Worm (Caenorhabditis elegans) whole organism, L4 larva: ENCODE data around the gene lgc-16.

Source experiments
- R02D3.7 ChIP-seq: fragments of 150-350 bp; sonication (generic microtip); optimal IDR thresholded peaks from 3 replicates; lab custom pipeline; 2014; ENCODE audit warnings: missing biosample characterization, missing genetic modification characterization
- Y5F2A.4 ChIP-seq: fragments of 200-800 bp; sonication (Bioruptor generic); optimal IDR thresholded peaks from 2 replicates; lab custom pipeline; 2018; ENCODE audit warnings: mild to moderate bottlenecking, missing genetic modification characterization, missing compliant biosample characterization
- ZK546.5 ChIP-seq, 2 experiments: sonication (generic microtip); optimal IDR thresholded peaks; 2 replicates each; lab custom pipeline; 2017; ENCODE audit warnings: missing biosample characterization in 2 of 2, missing genetic modification characterization in 2 of 2
- aha-1 ChIP-seq: fragments of 150-350 bp; peaks from one replicate; lab custom pipeline; 2014; ENCODE audit warnings: missing biosample characterization, missing genetic modification characterization
- ces-1 ChIP-seq: fragments of 150-350 bp; sonication (generic microtip); optimal IDR thresholded peaks from 4 replicates; lab custom pipeline; 2014; ENCODE audit warnings: missing biosample characterization, missing genetic modification reagents, missing genetic modification characterization
- cey-2 ChIP-seq: sonication (generic microtip); optimal IDR thresholded peaks from 3 replicates; lab custom pipeline; 2017; ENCODE audit warnings: missing genetic modification characterization, mild to moderate bottlenecking, missing compliant biosample characterization, antibody characterized with exemption, borderline replicate concordance; ENCODE audit not compliant: insufficient read depth
- ctbp-1 ChIP-seq: fragments of 200-800 bp; sonication (Bioruptor generic); IDR thresholded peaks from 2 replicates; pipeline ENCODE4 v1.3.6; 2022; ENCODE audit warnings: missing genetic modification reagents, missing genetic modification characterization, missing compliant biosample characterization
- daf-19 ChIP-seq: fragments of 200-800 bp; sonication (Bioruptor generic); conservative IDR thresholded peaks from 2 replicates; pipeline ENCODE4 v1.3.6; 2022; ENCODE audit warnings: missing genetic modification characterization, missing compliant biosample characterization
- daf-8 ChIP-seq: fragments of 200-800 bp; sonication (Bioruptor generic); IDR thresholded peaks from 2 replicates; pipeline ENCODE4 v1.3.6; 2022; ENCODE audit warnings: missing genetic modification characterization, missing compliant biosample characterization
- dmd-8 ChIP-seq: fragments of 200-800 bp; sonication (Bioruptor generic); IDR thresholded peaks from 2 replicates; pipeline ENCODE4 v1.3.6; 2022; ENCODE audit warnings: missing genetic modification characterization, missing compliant biosample characterization
- dpl-1 ChIP-seq: fragments of 150-350 bp; optimal IDR thresholded peaks from 2 replicates; lab custom pipeline; 2014; ENCODE audit warnings: missing biosample characterization, missing genetic modification reagents, missing genetic modification characterization
- duxl-1 ChIP-seq: sonication (generic microtip); optimal IDR thresholded peaks from 2 replicates; lab custom pipeline; 2016; ENCODE audit warnings: mild to moderate bottlenecking, missing genetic modification characterization, moderate library complexity, missing compliant biosample characterization; ENCODE audit not compliant: poor library complexity
- egl-43 ChIP-seq: fragments of 200-800 bp; sonication (Bioruptor generic); IDR thresholded peaks from 2 replicates; pipeline ENCODE4 v1.3.6; 2022; ENCODE audit warnings: missing genetic modification reagents, missing genetic modification characterization, missing compliant biosample characterization
- fkh-10 ChIP-seq: fragments of 150-350 bp; optimal IDR thresholded peaks from 2 replicates; lab custom pipeline; 2014; ENCODE audit warnings: missing biosample characterization, missing genetic modification reagents, missing genetic modification characterization
- hif-1 ChIP-seq, 2 experiments: sonication (generic microtip); optimal IDR thresholded peaks; 2 replicates each; lab custom pipeline; 2016 to 2017; ENCODE audit warnings: missing compliant biosample characterization in 2 of 2, missing genetic modification characterization in 2 of 2, missing genetic modification reagents in 2 of 2, missing genotype in 2 of 2, mild to moderate bottlenecking in 1 of 2
- hlh-11 ChIP-seq: fragments of 200-800 bp; sonication (Bioruptor generic); optimal IDR thresholded peaks from 2 replicates; lab custom pipeline; 2018; ENCODE audit warnings: mild to moderate bottlenecking, missing genetic modification characterization, missing compliant biosample characterization
- lin-1 ChIP-seq: fragments of 200-800 bp; sonication (Bioruptor generic); IDR thresholded peaks from 2 replicates; pipeline ENCODE4 v1.3.6; 2022; ENCODE audit warnings: missing genetic modification reagents, missing genetic modification characterization, missing compliant biosample characterization
- lin-29 ChIP-seq: fragments of 200-800 bp; sonication (Bioruptor generic); IDR thresholded peaks from 2 replicates; pipeline ENCODE4 v1.3.6; 2022; ENCODE audit warnings: missing genetic modification reagents, missing genetic modification characterization, missing compliant biosample characterization
- mdt-29 ChIP-seq: fragments of 200-800 bp; sonication (Bioruptor generic); IDR thresholded peaks from 2 replicates; pipeline ENCODE4 v1.3.6; 2022; ENCODE audit warnings: missing genetic modification reagents, missing genetic modification characterization, missing compliant biosample characterization
- mes-2 ChIP-seq: sonication (generic microtip); optimal IDR thresholded peaks from 2 replicates; lab custom pipeline; 2016; ENCODE audit warnings: missing genotype, mild to moderate bottlenecking, missing genetic modification characterization, missing compliant biosample characterization; ENCODE audit not compliant: poor library complexity, severe bottlenecking
- mxl-2 ChIP-seq: fragments of 200-800 bp; sonication (Bioruptor generic); conservative IDR thresholded peaks from 2 replicates; pipeline ENCODE4 v1.3.6; 2022; ENCODE audit warnings: missing genetic modification reagents, missing genetic modification characterization, missing compliant biosample characterization
- nhr-102 ChIP-seq: sonication (generic microtip); optimal IDR thresholded peaks from 2 replicates; lab custom pipeline; 2016; ENCODE audit warnings: mild to moderate bottlenecking, missing genetic modification characterization, moderate library complexity, missing compliant biosample characterization
- nhr-237 ChIP-seq: sonication (generic microtip); optimal IDR thresholded peaks from 2 replicates; lab custom pipeline; 2017; ENCODE audit warnings: missing biosample characterization, missing genetic modification characterization
- nhr-28 ChIP-seq: fragments of 150-350 bp; optimal IDR thresholded peaks from 2 replicates; lab custom pipeline; 2014; ENCODE audit warnings: missing biosample characterization, missing genetic modification characterization
- rbr-2 ChIP-seq: sonication (generic microtip); optimal IDR thresholded peaks from 2 replicates; lab custom pipeline; 2016; ENCODE audit warnings: missing genotype, missing genetic modification characterization, missing compliant biosample characterization
- set-16 ChIP-seq: fragments of 200-800 bp; sonication (Bioruptor generic); IDR thresholded peaks from 2 replicates; pipeline ENCODE4 v1.3.6; 2022; ENCODE audit warnings: missing genetic modification reagents, missing genetic modification characterization, missing compliant biosample characterization
- tra-1 ChIP-seq: fragments of 200-800 bp; sonication (Bioruptor generic); IDR thresholded peaks from 2 replicates; pipeline ENCODE4 v1.3.6; 2022; ENCODE audit warnings: missing genetic modification reagents, missing genetic modification characterization, missing compliant biosample characterization
- unc-130 ChIP-seq: sonication (generic microtip); optimal IDR thresholded peaks from 2 replicates; lab custom pipeline; 2016; ENCODE audit warnings: missing genetic modification reagents, missing genetic modification characterization, missing compliant biosample characterization
- unc-39 ChIP-seq: sonication (generic microtip); optimal IDR thresholded peaks from 2 replicates; lab custom pipeline; 2017; ENCODE audit warnings: missing biosample characterization, missing genetic modification characterization
- unc-62 ChIP-seq, 3 experiments: fragments of 150-350 bp in 1 of 3; sonication (generic microtip); optimal IDR thresholded peaks in 2 of 3; peaks in 1 of 3; 1 replicate in 1 of 3; 2 replicates in 2 of 3; lab custom pipeline; 2014 to 2017; ENCODE audit warnings: missing biosample characterization in 3 of 3, missing genetic modification characterization in 3 of 3, missing genetic modification reagents in 3 of 3, missing genotype in 1 of 3
- zip-11 ChIP-seq: fragments of 200-800 bp; sonication (Bioruptor generic); IDR thresholded peaks from 2 replicates; pipeline ENCODE4 v1.3.6; 2022; ENCODE audit warnings: missing genetic modification characterization, missing compliant biosample characterization

Gene lgc-16

DNA sequence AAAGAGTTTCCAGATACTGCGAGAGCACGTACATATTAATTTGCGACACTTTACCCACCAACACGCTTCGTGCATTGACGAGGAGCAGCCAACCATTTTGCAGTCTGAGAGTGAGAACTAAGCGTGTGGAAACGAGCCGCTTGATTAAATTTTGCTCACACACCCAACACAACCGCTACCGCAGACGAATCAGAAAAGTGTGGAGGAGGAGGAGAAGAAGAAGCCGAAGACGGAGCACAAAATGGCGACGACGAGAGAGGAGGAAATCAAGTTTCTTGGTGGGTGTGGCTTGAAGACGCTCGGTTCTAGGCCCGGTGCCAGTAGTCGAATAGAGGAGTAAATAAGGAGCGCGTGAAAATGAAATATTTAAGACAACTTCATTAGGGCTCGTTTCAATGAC lies 35.6 kb upstream of the lgc-16 start:
- TF ChIP-seq rbr-2 (tag; lab: Kevin White, UChicago): peak; percentile 13
- TF ChIP-seq daf-8 (GFP tag; lab: Robert Waterston, UW): no peak
- TF ChIP-seq ces-1 (GFP tag; lab: Kevin White, UChicago): peak; percentile 76
- peak; percentile 85 for TF ChIP-seq fkh-10 (GFP tag; lab: Kevin White, UChicago)

DNA sequence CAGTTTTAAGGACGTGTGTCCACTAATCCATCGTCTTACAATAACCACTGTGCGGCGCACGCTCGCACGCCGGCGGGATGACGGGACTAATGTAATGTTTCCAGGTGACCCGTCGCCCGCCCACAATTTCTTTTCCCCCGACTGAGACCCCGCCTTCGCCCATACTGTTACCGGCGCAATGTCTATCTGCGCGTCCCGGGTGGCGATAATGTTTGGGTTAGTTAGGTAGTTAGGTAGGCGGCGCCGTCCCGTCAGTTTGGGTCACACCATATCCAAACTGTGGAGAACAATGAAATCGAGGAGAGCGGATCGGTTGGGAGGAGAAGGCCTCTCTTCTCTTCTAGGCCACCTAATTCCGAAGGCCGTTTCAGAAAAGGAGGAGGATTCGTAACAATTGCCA lies 32.1 kb upstream of the lgc-16 start:
- TF ChIP-seq daf-19 (no peak), lin-29 (GFP tag; lab: Robert Waterston, UW) (no peak), aha-1 (tag; lab: Kevin White, UChicago) (peak; percentile 43), zip-11 (GFP tag; lab: Robert Waterston, UW) (no peak), hlh-11 (tag; lab: Kevin White, UChicago) (no peak), lin-1 (no peak), mes-2 (tag; lab: Kevin White, UChicago) (no peak), set-16 (GFP tag; lab: Robert Waterston, UW) (0 out of 2 replicates have a peak, but pooled peaks have one; percentile 5), cey-2 (tag; lab: Kevin White, UChicago) (no peak), dmd-8 (GFP tag; lab: Robert Waterston, UW) (no peak)

DNA sequence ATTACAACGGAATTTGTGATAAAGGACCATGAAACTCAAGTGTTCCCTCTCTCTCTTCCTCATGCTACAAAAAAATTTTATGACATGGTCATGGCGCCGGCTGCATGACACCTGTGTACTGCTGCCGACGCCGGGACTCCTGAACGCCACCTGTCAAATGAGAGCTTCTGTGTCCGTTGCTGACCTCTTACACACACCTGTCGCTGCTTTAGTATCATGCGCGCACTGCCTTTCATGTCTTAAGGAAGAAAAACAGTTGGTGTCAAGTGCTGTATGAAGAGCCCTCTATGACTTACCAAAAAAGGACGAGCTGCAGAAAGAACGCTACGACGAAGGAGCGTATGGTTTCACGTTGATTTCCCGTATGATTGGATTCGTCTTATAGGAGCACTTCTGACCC lies 25.8 kb upstream of the lgc-16 start:
- TF ChIP-seq dpl-1 (no peak), mxl-2 (GFP tag; lab: Robert Waterston, UW) (no peak), tra-1 (no peak), aha-1 (tag; lab: Kevin White, UChicago) (peak; percentile 81), unc-39 (tag; lab: Kevin White, UChicago) (no peak), nhr-102 (no peak), mdt-29 (no peak), egl-43 (no peak)

DNA sequence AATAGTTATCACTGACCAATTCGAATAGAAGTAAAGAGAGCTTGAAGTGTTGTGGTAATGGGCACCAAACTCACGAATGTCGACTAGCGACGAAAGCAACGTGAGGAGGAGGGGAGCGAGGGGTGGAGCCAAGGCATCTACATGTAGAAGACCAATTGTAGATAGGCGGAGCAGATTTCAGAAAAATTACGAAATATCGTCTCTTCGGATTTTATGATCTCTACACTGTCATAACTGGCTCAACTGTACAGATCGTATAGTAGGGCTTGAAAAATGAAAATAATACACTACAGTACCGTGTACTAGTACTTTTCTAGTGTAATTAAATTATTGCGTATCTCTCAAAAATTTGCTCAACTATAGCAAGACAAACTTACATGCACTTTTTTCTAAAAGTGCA lies 25.4 kb upstream of the lgc-16 start, which contains the start of gene W03G11.4:
Gene W03G11.4 (minus strand): TSS at position 101 of the 400 bp plus-strand sequence.
- TF ChIP-seq unc-62 (GFP tag; optimal IDR thresholded peaks at IDR 0.05 in 1 of 2; lab: Kevin White, UChicago): peak in 1 of 2 experiments; percentile 83
- TF ChIP-seq unc-62 (tag; optimal IDR thresholded peaks at IDR 0.05; lab: Kevin White, UChicago): no peak
- TF ChIP-seq R02D3.7 (tag; lab: Kevin White, UChicago): no peak
- TF ChIP-seq ZK546.5 (tag; optimal IDR thresholded peaks at IDR 0.05; lab: Kevin White, UChicago): no peak
- TF ChIP-seq, all 104 proteins: peak for 1

DNA sequence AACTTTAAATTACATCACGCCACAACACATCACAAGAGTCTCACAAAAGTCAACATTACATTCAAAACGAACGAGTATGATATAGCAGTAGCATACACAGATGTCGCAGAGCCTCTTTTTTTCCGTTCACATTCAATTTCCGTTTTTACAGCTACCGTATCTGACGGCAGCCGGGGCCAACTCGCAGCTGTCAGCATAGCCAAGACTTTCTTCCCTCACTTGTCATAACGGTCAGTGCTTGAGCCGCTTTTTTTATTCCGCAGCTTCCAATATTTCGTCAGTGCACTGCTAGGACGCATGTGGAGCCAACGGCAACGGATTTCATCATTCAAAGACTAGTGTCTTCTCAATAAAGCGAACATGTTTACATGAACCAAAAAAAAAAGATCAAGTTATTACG lies 24.4 kb upstream of the lgc-16 start:
- TF ChIP-seq unc-62 (GFP tag; optimal IDR thresholded peaks at IDR 0.05 in 1 of 2; lab: Kevin White, UChicago): peak in 1 of 2 experiments; percentile 93
- no peak for TF ChIP-seq unc-62 (tag; optimal IDR thresholded peaks at IDR 0.05; lab: Kevin White, UChicago)
- no peak for TF ChIP-seq lin-29 (GFP tag; lab: Robert Waterston, UW)

DNA sequence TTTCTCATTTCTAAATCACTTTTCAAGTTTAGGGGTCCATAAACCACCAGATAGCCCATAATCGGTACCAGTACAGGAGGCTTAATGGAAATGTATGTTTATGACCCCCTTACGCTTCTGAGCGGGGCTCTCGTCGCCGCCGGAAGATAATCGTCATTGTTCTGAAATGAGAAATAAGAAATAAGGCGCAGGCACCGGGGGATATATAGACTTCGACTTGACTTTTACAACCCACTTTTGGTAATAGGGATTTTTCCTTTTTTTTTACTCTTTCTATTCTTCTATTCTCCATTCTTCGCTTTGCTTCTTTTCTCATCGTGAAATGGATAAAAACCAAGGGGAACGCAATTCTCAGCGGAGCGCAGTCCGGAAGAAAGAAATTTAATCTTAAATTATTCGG lies 23.2 kb upstream of the lgc-16 start:
- TF ChIP-seq unc-130 (GFP tag; lab: Kevin White, UChicago) (no peak), Y5F2A.4 (GFP tag; lab: Kevin White, UChicago) (no peak), nhr-28 (tag; lab: Kevin White, UChicago) (no peak), unc-62 (GFP tag; optimal IDR thresholded peaks at IDR 0.05 in 1 of 2; lab: Kevin White, UChicago) (peak in 1 of 2 experiments; percentile 94), unc-62 (tag; optimal IDR thresholded peaks at IDR 0.05; lab: Kevin White, UChicago) (no peak), hif-1 (tag; optimal IDR thresholded peaks at IDR 0.05; lab: Kevin White, UChicago) (no peak), nhr-237 (tag; lab: Kevin White, UChicago) (no peak), ctbp-1 (no peak), duxl-1 (no peak)
